Worm (Caenorhabditis elegans) whole organism, L4 larva: ENCODE measurements around the gene ZK1236.1.

Experiments used
- F26F4.8 ChIP-seq: fragments of 200-800 bp; sonication (Bioruptor generic); conservative IDR thresholded peaks from 2 replicates; pipeline ENCODE4 v1.3.6; 2022; ENCODE audit warnings: missing genetic modification characterization, missing compliant biosample characterization
- F44E2.7 ChIP-seq: fragments of 200-800 bp; sonication (Bioruptor generic); IDR thresholded peaks from 2 replicates; pipeline ENCODE4 v2.1.2; 2022; ENCODE audit warnings: missing genetic modification characterization, missing compliant biosample characterization
- R02D3.7 ChIP-seq: fragments of 150-350 bp; sonication (generic microtip); optimal IDR thresholded peaks from 3 replicates; lab custom pipeline; 2014; ENCODE audit warnings: missing biosample characterization, missing genetic modification characterization
- Y5F2A.4 ChIP-seq: fragments of 200-800 bp; sonication (Bioruptor generic); optimal IDR thresholded peaks from 2 replicates; lab custom pipeline; 2018; ENCODE audit warnings: mild to moderate bottlenecking, missing genetic modification characterization, missing compliant biosample characterization
- Y75B8A.6 ChIP-seq: fragments of 200-800 bp; sonication (Bioruptor generic); IDR thresholded peaks from 2 replicates; pipeline ENCODE4 v1.3.6; 2022; ENCODE audit warnings: missing genetic modification reagents, missing genetic modification characterization, missing compliant biosample characterization
- aha-1 ChIP-seq: fragments of 150-350 bp; peaks from one replicate; lab custom pipeline; 2014; ENCODE audit warnings: missing biosample characterization, missing genetic modification characterization
- arid-1 ChIP-seq: fragments of 200-800 bp; sonication (Bioruptor generic); conservative IDR thresholded peaks from 2 replicates; pipeline ENCODE4 v1.3.6; 2022; ENCODE audit warnings: missing genetic modification reagents, missing genetic modification characterization, missing compliant biosample characterization
- ceh-62 ChIP-seq: sonication (generic microtip); optimal IDR thresholded peaks from 2 replicates; lab custom pipeline; 2017; ENCODE audit warnings: missing biosample characterization, missing genetic modification characterization
- ces-1 ChIP-seq: fragments of 150-350 bp; sonication (generic microtip); optimal IDR thresholded peaks from 4 replicates; lab custom pipeline; 2014; ENCODE audit warnings: missing biosample characterization, missing genetic modification reagents, missing genetic modification characterization
- daf-19 ChIP-seq: fragments of 200-800 bp; sonication (Bioruptor generic); conservative IDR thresholded peaks from 2 replicates; pipeline ENCODE4 v1.3.6; 2022; ENCODE audit warnings: missing genetic modification characterization, missing compliant biosample characterization
- daf-8 ChIP-seq: fragments of 200-800 bp; sonication (Bioruptor generic); IDR thresholded peaks from 2 replicates; pipeline ENCODE4 v1.3.6; 2022; ENCODE audit warnings: missing genetic modification characterization, missing compliant biosample characterization
- dmd-6 ChIP-seq: fragments of 200-800 bp; sonication (Bioruptor generic); IDR thresholded peaks from 2 replicates; pipeline ENCODE4 v1.3.6; 2022; ENCODE audit warnings: missing genetic modification reagents, missing genetic modification characterization, missing compliant biosample characterization
- duxl-1 ChIP-seq: sonication (generic microtip); optimal IDR thresholded peaks from 2 replicates; lab custom pipeline; 2016; ENCODE audit warnings: mild to moderate bottlenecking, missing genetic modification characterization, moderate library complexity, missing compliant biosample characterization; ENCODE audit not compliant: poor library complexity
- gei-8 ChIP-seq: fragments of 200-800 bp; sonication (Bioruptor generic); optimal IDR thresholded peaks from 2 replicates; lab custom pipeline; 2018; ENCODE audit warnings: mild to moderate bottlenecking, missing genetic modification characterization, missing compliant biosample characterization
- hif-1 ChIP-seq, 2 experiments: sonication (generic microtip); optimal IDR thresholded peaks; 2 replicates each; lab custom pipeline; 2016 to 2017; ENCODE audit warnings: missing compliant biosample characterization in 2 of 2, missing genetic modification characterization in 2 of 2, missing genetic modification reagents in 2 of 2, missing genotype in 2 of 2, mild to moderate bottlenecking in 1 of 2
- hlh-30 ChIP-seq: sonication (generic microtip); optimal IDR thresholded peaks from 2 replicates; lab custom pipeline; 2017; ENCODE audit warnings: antibody characterized with exemption, mild to moderate bottlenecking, missing genetic modification characterization, missing compliant biosample characterization; ENCODE audit not compliant: insufficient read depth
- jun-1 ChIP-seq: fragments of 150-350 bp; optimal IDR thresholded peaks from 2 replicates; lab custom pipeline; 2014; ENCODE audit warnings: missing biosample characterization, missing genetic modification reagents, missing genetic modification characterization
- lin-13 ChIP-seq: fragments of 150-350 bp; optimal IDR thresholded peaks from 2 replicates; lab custom pipeline; 2014; ENCODE audit warnings: missing biosample characterization, missing genetic modification reagents, missing genetic modification characterization
- lir-3 ChIP-seq: sonication (generic microtip); optimal IDR thresholded peaks from 2 replicates; lab custom pipeline; 2016; ENCODE audit warnings: mild to moderate bottlenecking, missing genetic modification characterization, missing compliant biosample characterization
- madf-9 ChIP-seq: fragments of 200-800 bp; sonication (Bioruptor generic); conservative IDR thresholded peaks from 2 replicates; pipeline ENCODE4 v1.3.6; 2022; ENCODE audit warnings: missing genetic modification reagents, missing genetic modification characterization, missing compliant biosample characterization
- mdl-1 ChIP-seq, 2 experiments: fragments of 150-350 bp in 1 of 2; sonication (generic microtip) in 1 of 2; optimal IDR thresholded peaks; 2 replicates each; lab custom pipeline; 2014 to 2017; ENCODE audit warnings: missing biosample characterization in 2 of 2, missing genetic modification characterization in 2 of 2
- mdt-29 ChIP-seq: fragments of 200-800 bp; sonication (Bioruptor generic); IDR thresholded peaks from 2 replicates; pipeline ENCODE4 v1.3.6; 2022; ENCODE audit warnings: missing genetic modification reagents, missing genetic modification characterization, missing compliant biosample characterization
- mep-1 ChIP-seq: fragments of 150-350 bp; sonication (generic microtip); optimal IDR thresholded peaks from 3 replicates; lab custom pipeline; 2014; ENCODE audit warnings: missing biosample characterization, missing genetic modification characterization
- nhr-102 ChIP-seq: sonication (generic microtip); optimal IDR thresholded peaks from 2 replicates; lab custom pipeline; 2016; ENCODE audit warnings: mild to moderate bottlenecking, missing genetic modification characterization, moderate library complexity, missing compliant biosample characterization
- nhr-111 ChIP-seq: fragments of 200-800 bp; sonication (Bioruptor generic); optimal IDR thresholded peaks from 2 replicates; lab custom pipeline; 2018; ENCODE audit warnings: mild to moderate bottlenecking, missing genetic modification characterization, missing compliant biosample characterization
- nhr-237 ChIP-seq: sonication (generic microtip); optimal IDR thresholded peaks from 2 replicates; lab custom pipeline; 2017; ENCODE audit warnings: missing biosample characterization, missing genetic modification characterization
- nhr-25 ChIP-seq: sonication (generic microtip); optimal IDR thresholded peaks from 2 replicates; lab custom pipeline; 2017; ENCODE audit warnings: missing genetic modification characterization, mild to moderate bottlenecking, missing compliant biosample characterization, antibody characterized with exemption, moderate library complexity, borderline replicate concordance; ENCODE audit not compliant: insufficient read depth
- nhr-48 ChIP-seq: sonication (generic microtip); optimal IDR thresholded peaks from 2 replicates; lab custom pipeline; 2016; ENCODE audit warnings: mild to moderate bottlenecking, missing genetic modification characterization, missing compliant biosample characterization
- nhr-6 ChIP-seq: fragments of 150-350 bp; optimal IDR thresholded peaks from 2 replicates; lab custom pipeline; 2014; ENCODE audit warnings: missing biosample characterization, missing genetic modification characterization
- nhr-77 ChIP-seq: fragments of 150-350 bp; optimal IDR thresholded peaks from 2 replicates; lab custom pipeline; 2014; ENCODE audit warnings: missing biosample characterization, missing genetic modification characterization
- pha-4 ChIP-seq, 2 experiments: fragments of 150-350 bp in 1 of 2; fragments of 200-800 bp in 1 of 2; sonication (Bioruptor generic) in 1 of 2; IDR thresholded peaks in 1 of 2; optimal IDR thresholded peaks in 1 of 2; 2 replicates each; pipeline versions ENCODE4 v1.3.6 to Lab custom; 2014 to 2022; ENCODE audit warnings: missing genetic modification characterization in 2 of 2, missing genetic modification reagents in 2 of 2, missing biosample characterization in 1 of 2, missing compliant biosample characterization in 1 of 2
- pqm-1 ChIP-seq: sonication (generic microtip); optimal IDR thresholded peaks from 2 replicates; lab custom pipeline; 2017; ENCODE audit warnings: missing biosample characterization, missing genetic modification characterization
- saeg-2 ChIP-seq: fragments of 200-800 bp; sonication (Bioruptor generic); IDR thresholded peaks from 2 replicates; pipeline ENCODE4 v1.3.6; 2022; ENCODE audit warnings: missing genetic modification reagents, missing genetic modification characterization, missing compliant biosample characterization
- set-16 ChIP-seq: fragments of 200-800 bp; sonication (Bioruptor generic); IDR thresholded peaks from 2 replicates; pipeline ENCODE4 v1.3.6; 2022; ENCODE audit warnings: missing genetic modification reagents, missing genetic modification characterization, missing compliant biosample characterization
- skn-1 ChIP-seq: fragments of 150-350 bp; optimal IDR thresholded peaks from 2 replicates; lab custom pipeline; 2014; ENCODE audit warnings: missing biosample characterization, missing genetic modification characterization
- snpc-1.2 ChIP-seq: fragments of 200-800 bp; sonication (Bioruptor generic); IDR thresholded peaks from 2 replicates; pipeline ENCODE4 v1.3.6; 2022; ENCODE audit warnings: missing genetic modification reagents, missing genetic modification characterization, missing compliant biosample characterization
- tag-97 ChIP-seq: fragments of 200-800 bp; sonication (Bioruptor generic); IDR thresholded peaks from 2 replicates; pipeline ENCODE4 v1.3.6; 2022; ENCODE audit warnings: missing genetic modification characterization, missing compliant biosample characterization
- unc-130 ChIP-seq: sonication (generic microtip); optimal IDR thresholded peaks from 2 replicates; lab custom pipeline; 2016; ENCODE audit warnings: missing genetic modification reagents, missing genetic modification characterization, missing compliant biosample characterization
- unc-62 ChIP-seq, 3 experiments: fragments of 150-350 bp in 1 of 3; sonication (generic microtip); optimal IDR thresholded peaks in 2 of 3; peaks in 1 of 3; 1 replicate in 1 of 3; 2 replicates in 2 of 3; lab custom pipeline; 2014 to 2017; ENCODE audit warnings: missing biosample characterization in 3 of 3, missing genetic modification characterization in 3 of 3, missing genetic modification reagents in 3 of 3, missing genotype in 1 of 3
- zag-1 ChIP-seq: fragments of 150-350 bp; optimal IDR thresholded peaks from 2 replicates; lab custom pipeline; 2014; ENCODE audit warnings: missing biosample characterization, missing genetic modification characterization
- zfp-2 ChIP-seq: sonication (generic microtip); optimal IDR thresholded peaks from 2 replicates; lab custom pipeline; 2016; ENCODE audit warnings: mild to moderate bottlenecking, missing genetic modification characterization, missing compliant biosample characterization
- zip-2 ChIP-seq: fragments of 150-350 bp; optimal IDR thresholded peaks from 2 replicates; lab custom pipeline; 2014; ENCODE audit warnings: missing biosample characterization, missing genetic modification characterization

Gene ZK1236.1

DNA sequence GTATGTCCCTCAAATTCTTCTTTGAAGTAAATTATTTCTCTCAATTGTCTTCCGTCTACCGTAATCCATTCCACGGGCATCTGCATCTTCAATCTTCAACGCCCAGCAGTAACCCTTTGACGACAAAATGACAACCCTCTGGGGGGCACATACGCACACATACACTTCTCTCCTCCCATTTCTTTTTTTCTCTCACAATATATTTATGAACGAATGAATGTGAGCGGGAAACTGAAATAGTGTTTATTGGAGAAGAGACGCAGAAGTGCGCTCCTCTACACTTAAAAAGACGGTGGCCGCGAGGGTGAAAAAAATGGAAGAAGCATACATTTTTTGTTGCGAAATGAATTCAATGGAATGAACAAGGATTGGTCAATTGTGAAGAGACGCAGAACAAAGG lies 17.1 kb upstream of the ZK1236.1 start (continued):
- TF ChIP-seq F44E2.7 (GFP tag; lab: Robert Waterston, UW) (no peak), hlh-30 (peak; percentile 80), unc-62 (GFP tag; optimal IDR thresholded peaks at IDR 0.05 in 1 of 2; lab: Kevin White, UChicago) (peak in 1 of 2 experiments; percentile 96), unc-62 (tag; optimal IDR thresholded peaks at IDR 0.05; lab: Kevin White, UChicago) (no peak), zfp-2 (tag; lab: Kevin White, UChicago) (no peak), madf-9 (0 out of 2 replicates have a peak, but pooled peaks have one; percentile 35), F26F4.8 (no peak), nhr-25 (tag; lab: Kevin White, UChicago) (peak; percentile 1), hif-1 (tag; optimal IDR thresholded peaks at IDR 0.05; lab: Kevin White, UChicago) (peak in 1 of 2 experiments; percentile 67), mdt-29 (GFP tag; lab: Robert Waterston, UW) (no peak), ceh-62 (tag; lab: Kevin White, UChicago) (no peak), nhr-102 (tag; lab: Kevin White, UChicago) (peak; percentile 29), set-16 (GFP tag; lab: Robert Waterston, UW) (no peak), gei-8 (no peak), snpc-1.2 (GFP tag; lab: Robert Waterston, UW) (no peak), skn-1 (tag; lab: Kevin White, UChicago) (no peak), arid-1 (GFP tag; lab: Robert Waterston, UW) (no peak), nhr-237 (tag; lab: Kevin White, UChicago) (no peak), unc-130 (GFP tag; lab: Kevin White, UChicago) (no peak), dmd-6 (GFP tag; lab: Robert Waterston, UW) (peak; percentile 52; the same call in 1 of the 2 replicates), mdl-1 (tag; optimal IDR thresholded peaks at IDR 0.05; lab: Kevin White, UChicago) (peak in 1 of 2 experiments; percentile 68), R02D3.7 (tag; lab: Kevin White, UChicago) (no peak)

DNA sequence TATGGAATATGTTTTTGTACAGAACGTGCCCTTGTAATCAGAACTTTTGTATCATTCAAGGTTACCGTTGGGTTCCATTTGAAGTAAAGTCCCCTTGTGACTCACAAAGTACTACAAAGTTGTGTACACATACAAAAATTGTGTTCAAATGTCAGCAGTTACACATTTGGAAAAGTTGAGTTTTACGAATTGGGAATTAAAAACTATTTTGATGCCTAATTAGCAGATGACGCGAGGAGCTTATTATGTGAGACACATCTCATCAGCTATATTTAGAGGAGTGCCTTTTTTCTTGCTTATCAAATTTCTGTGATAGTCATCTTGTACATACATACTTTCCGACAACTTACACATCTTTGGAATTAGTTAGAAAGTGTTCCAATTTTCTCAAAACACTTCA lies 15.6 kb upstream of the ZK1236.1 start:
- TF ChIP-seq skn-1 (tag; lab: Kevin White, UChicago) (no peak), nhr-6 (peak; percentile 57)

DNA sequence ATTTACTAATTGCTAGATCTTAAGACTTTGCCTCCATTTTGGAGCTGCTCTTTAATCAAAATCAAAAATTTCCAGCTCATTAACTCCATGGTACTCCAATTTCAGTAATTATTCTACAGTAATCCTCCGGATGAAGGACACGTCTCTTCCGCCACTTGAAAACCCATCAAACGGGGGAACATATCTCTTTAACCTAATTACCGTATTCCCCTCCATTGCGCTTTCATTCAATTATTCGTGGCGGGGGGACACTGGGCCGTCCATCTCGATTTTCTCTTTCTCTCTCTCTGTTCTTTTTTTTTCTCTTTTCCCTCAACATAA lies 12.3 kb upstream of the ZK1236.1 start:
- no peak for TF ChIP-seq jun-1 (tag; lab: Kevin White, UChicago)
- TF ChIP-seq lir-3 (tag; lab: Kevin White, UChicago) = no peak
- TF ChIP-seq Y5F2A.4 (GFP tag; lab: Kevin White, UChicago) = no peak
- TF ChIP-seq ces-1 (GFP tag; lab: Kevin White, UChicago) = peak; percentile 47
- TF ChIP-seq mdl-1 (tag; optimal IDR thresholded peaks at IDR 0.05; lab: Kevin White, UChicago) = no peak
- no peak for TF ChIP-seq pqm-1
- no peak for TF ChIP-seq lin-13 (GFP tag; lab: Kevin White, UChicago)
- no peak for TF ChIP-seq daf-8

DNA sequence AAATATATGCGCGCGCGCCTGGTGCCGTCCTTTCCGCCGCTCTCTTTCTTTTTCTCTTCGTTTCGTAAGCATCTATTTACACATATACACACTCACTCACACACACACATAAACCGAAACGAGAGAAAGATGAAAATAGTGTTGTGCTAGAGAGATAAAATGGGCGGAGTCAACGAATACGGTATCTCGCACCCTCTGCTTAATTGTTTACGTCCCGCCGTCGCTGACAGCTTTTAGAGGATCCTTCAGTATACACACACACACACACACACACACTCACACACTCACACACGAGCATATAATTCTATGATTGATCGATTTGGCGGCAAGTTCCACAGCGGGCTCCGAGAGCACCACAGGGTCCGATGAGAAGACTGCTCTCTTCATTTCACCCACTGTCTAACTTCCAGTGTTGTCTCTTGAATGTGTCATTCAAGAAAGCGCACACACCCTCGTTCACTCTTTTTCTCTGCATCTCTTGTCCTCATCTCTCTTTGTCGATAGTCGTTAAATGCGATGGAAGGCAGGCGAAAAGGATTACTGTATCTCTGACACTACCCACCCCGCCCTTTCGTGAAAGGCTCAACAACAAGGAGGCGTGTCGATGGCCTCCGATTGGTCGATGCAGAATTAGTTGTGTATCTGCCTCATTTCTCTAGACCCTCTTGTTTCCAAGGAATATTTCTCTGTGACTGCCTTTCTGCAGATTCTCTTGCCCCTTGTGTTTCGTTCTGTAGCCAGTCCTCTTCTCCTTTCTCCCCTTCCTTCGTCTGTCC lies 11.7 kb upstream of the ZK1236.1 start:
- peak; percentile 95 for TF ChIP-seq duxl-1
- TF ChIP-seq lir-3 (tag; lab: Kevin White, UChicago) = peak; percentile 34
- TF ChIP-seq pha-4 (GFP tag; IDR thresholded peaks at IDR 0.05; lab: Robert Waterston, UW) = peak; percentile 74
- TF ChIP-seq pha-4 (tag; optimal IDR thresholded peaks at IDR 0.05; lab: Kevin White, UChicago) = peak; percentile 76
- TF ChIP-seq pqm-1 = peak; percentile 53
- no peak for TF ChIP-seq saeg-2 (GFP tag; lab: Robert Waterston, UW)
- 0 out of 2 replicates have a peak, but pooled peaks have one; percentile 59 for TF ChIP-seq daf-19 (GFP tag; lab: Robert Waterston, UW)
- peak; percentile 98 for TF ChIP-seq aha-1
- peak; percentile 64; the same call in 1 of the 2 replicates for TF ChIP-seq arid-1 (GFP tag; lab: Robert Waterston, UW)
- TF ChIP-seq mep-1 (tag; lab: Kevin White, UChicago) = peak; percentile 96
- peak; percentile 60 for TF ChIP-seq zag-1 (tag; lab: Kevin White, UChicago)
- peak; percentile 20 for TF ChIP-seq zip-2 (tag; lab: Kevin White, UChicago)
- peak; percentile 79 for TF ChIP-seq dmd-6 (GFP tag; lab: Robert Waterston, UW)
- peak; percentile 87 for TF ChIP-seq nhr-48 (tag; lab: Kevin White, UChicago)
- TF ChIP-seq nhr-25 (tag; lab: Kevin White, UChicago) = peak; percentile 77
- TF ChIP-seq nhr-102 (tag; lab: Kevin White, UChicago) = peak; percentile 90
- TF ChIP-seq Y75B8A.6 (GFP tag; lab: Robert Waterston, UW) = no peak
- peak; percentile 41 for TF ChIP-seq nhr-77
- peak; percentile 71 for TF ChIP-seq nhr-6
- TF ChIP-seq tag-97 (GFP tag; lab: Robert Waterston, UW) = no peak
- no peak for TF ChIP-seq nhr-111 (GFP tag; lab: Kevin White, UChicago)
